Fruit fly (Drosophila melanogaster): ENCODE measurements around the gene CG14864.

The CG14864 gene

dm6 chr3R:15275158-15275623 is 6.9 kb upstream of the CG14864 start, which contains the start of the genes Cp190 and CG4338 (continued):
- TF ChIP-seq CG2875 (GFP tag; optimal IDR thresholded peaks at IDR 0.05) (peak; percentile 94), al (GFP tag; IDR thresholded peaks at IDR 0.05) (peak; percentile 96), CG8388 (GFP tag; optimal IDR thresholded peaks at IDR 0.05) (peak; percentile 98), lbe (GFP tag; optimal IDR thresholded peaks at IDR 0.05) (peak; percentile 95), br (optimal IDR thresholded peaks at IDR 0.05) (no peak), Fer3 (tag; optimal IDR thresholded peaks at IDR 0.05) (peak; percentile 99), ken (GFP tag; IDR thresholded peaks at IDR 0.05) (peak; percentile 92), CG4730 (GFP tag; IDR thresholded peaks at IDR 0.05) (no peak; the same call in none of the 2 replicates), CG1603 (tag; optimal IDR thresholded peaks at IDR 0.05) (peak; percentile 92), Rx (GFP tag; IDR thresholded peaks at IDR 0.05) (peak; percentile 89), Vsx1 (GFP tag; optimal IDR thresholded peaks at IDR 0.05) (peak; percentile 94), Rfx (GFP tag; IDR thresholded peaks at IDR 0.05) (peak; percentile 97), CG42726 (GFP tag; IDR thresholded peaks at IDR 0.05; ENCODE audit: partially characterized antibody) (peak; percentile 76), chif (GFP tag; optimal IDR thresholded peaks at IDR 0.05) (peak; percentile 84 to 95), Ssrp (tag; optimal IDR thresholded peaks at IDR 0.05) (peak; percentile 99), schlank (tag; optimal IDR thresholded peaks at IDR 0.05) (peak; percentile 93), sim (GFP tag; IDR thresholded peaks at IDR 0.05) (peak; percentile 91), Lim3 (GFP tag; IDR thresholded peaks at IDR 0.05) (peak; percentile 85), gcm2 (GFP tag; optimal IDR thresholded peaks at IDR 0.05) (peak; percentile 58), Nf-YA (GFP tag; IDR thresholded peaks at IDR 0.05) (peak; percentile 87), Lhr (GFP tag; optimal IDR thresholded peaks at IDR 0.05) (peak; percentile 91), CG11723 (GFP tag; optimal IDR thresholded peaks at IDR 0.05) (peak; percentile 93), Hand (GFP tag; optimal IDR thresholded peaks at IDR 0.05) (peak; percentile 95), trem (tag; optimal IDR thresholded peaks at IDR 0.05) (peak; percentile 97), Dp (GFP tag; optimal IDR thresholded peaks at IDR 0.05) (peak; percentile 52), pb (GFP tag; optimal IDR thresholded peaks at IDR 0.05) (peak; percentile 72), Hmx (GFP tag; optimal IDR thresholded peaks at IDR 0.05) (peak; percentile 93), vfl (GFP tag; optimal IDR thresholded peaks at IDR 0.05) (peak; percentile 96), Med (GFP tag) (peak; percentile 98), CG10979 (tag; optimal IDR thresholded peaks at IDR 0.05) (peak; percentile 98), CG8924 (tag; optimal IDR thresholded peaks at IDR 0.05) (peak; percentile 99), CG34422 (GFP tag; IDR thresholded peaks at IDR 0.05) (peak; percentile 96), CG6254 (GFP tag; optimal IDR thresholded peaks at IDR 0.05) (peak; percentile 93), CG31224 (GFP tag; IDR thresholded peaks at IDR 0.05) (peak; percentile 94), z (GFP tag; IDR thresholded peaks at IDR 0.05) (peak; percentile 64; the same call in 1 of the 3 replicates), hb (GFP tag; IDR thresholded peaks at IDR 0.05; ENCODE audit: partially characterized antibody) (peak; percentile 72), CG12391 (tag; optimal IDR thresholded peaks at IDR 0.05) (peak; percentile 99), Antp (GFP tag; optimal IDR thresholded peaks at IDR 0.05) (peak; percentile 81), CG6683 (GFP tag; optimal IDR thresholded peaks at IDR 0.05) (peak; percentile 93), CG12155 (GFP tag; optimal IDR thresholded peaks at IDR 0.05) (peak; percentile 97), rib (GFP tag; IDR thresholded peaks at IDR 0.05) (peak; percentile 91), Abd-B (GFP tag; optimal IDR thresholded peaks at IDR 0.05) (peak; percentile 99), dysf (GFP tag; IDR thresholded peaks at IDR 0.05) (peak; percentile 98), Nf-YC (tag; optimal IDR thresholded peaks at IDR 0.05) (peak; percentile 94), bbx (GFP tag; IDR thresholded peaks at IDR 0.05; ENCODE audit: partially characterized antibody) (peak; percentile 78), CG11696 (GFP tag; IDR thresholded peaks at IDR 0.05) (peak; percentile 80), CG15514 (GFP tag; optimal IDR thresholded peaks at IDR 0.05) (peak; percentile 93), CG7357 (GFP tag; IDR thresholded peaks at IDR 0.05) (peak; percentile 91), crp (GFP tag; optimal IDR thresholded peaks at IDR 0.05) (peak; percentile 6 to 70), Taf1 (GFP tag; IDR thresholded peaks at IDR 0.05) (peak; percentile 91)

Data from whole organism, embryonic.